Worm (Caenorhabditis elegans): ENCODE results near the gene C33G3.5.

DNA sequence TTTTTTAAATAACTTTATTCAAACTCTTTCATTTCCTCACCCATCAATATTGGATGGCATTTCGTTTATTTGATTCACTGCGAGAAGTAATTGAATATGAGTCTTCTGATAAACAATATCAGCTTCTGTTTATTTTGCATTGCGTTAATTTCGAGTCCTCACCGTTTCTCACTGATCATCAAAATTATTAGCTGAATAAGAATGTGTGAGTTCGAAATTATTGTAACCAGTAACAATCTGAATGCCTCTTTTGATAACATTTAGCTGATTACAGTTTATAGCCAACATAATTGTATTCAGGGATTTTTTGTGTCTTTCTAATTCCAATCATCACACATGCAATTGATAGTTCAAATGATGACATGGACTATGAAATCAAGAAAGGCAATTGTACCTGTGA, 6.7 kb upstream of the C33G3.5 start, which contains the start of gene F16B12.1:
- TF ChIP-seq pqm-1 (tag; optimal IDR thresholded peaks at IDR 0.05) (no peak), blmp-1 (tag; optimal IDR thresholded peaks at IDR 0.05) (no peak)

All from whole organism, L1 larva.